Fruit fly (Drosophila melanogaster) S2 (cell line): Measurements from ENCODE around the gene CG14441.

Experiments
- CG8478 ChIP-seq: fragments of >200 bp; optimal IDR thresholded peaks from 2 replicates; lab custom pipeline; 2018
- CTCF ChIP-seq, 2 experiments: fragments of >200 bp; optimal IDR thresholded peaks; 2 replicates each; lab custom pipeline; 2018

dm6 chrX:6703957-6704356, 4.6 kb downstream of the CG14441 start:
- no peak for TF ChIP-seq CG8478 (lab: Kevin White, UChicago)
- TF ChIP-seq CTCF (optimal IDR thresholded peaks at IDR 0.05; lab: Kevin White, UChicago) = no peak
